Worm (Caenorhabditis elegans) whole organism, L2 larva: ENCODE results near the gene Y40C5A.4.

Source experiments
- blmp-1 ChIP-seq: sonication (generic microtip); optimal IDR thresholded peaks from 2 replicates; lab custom pipeline; 2017; ENCODE audit warnings: missing genetic modification characterization, mild to moderate bottlenecking, missing compliant biosample characterization, antibody characterized with exemption, moderate library complexity; ENCODE audit not compliant: insufficient read depth
- egl-27 ChIP-seq: sonication (generic microtip); optimal IDR thresholded peaks from 3 replicates; lab custom pipeline; 2017; ENCODE audit warnings: missing biosample characterization, missing genetic modification reagents, missing genetic modification characterization
- elt-1 ChIP-seq: fragments of 150-350 bp; optimal IDR thresholded peaks from 2 replicates; lab custom pipeline; 2014; ENCODE audit warnings: missing biosample characterization, missing genetic modification characterization
- mdl-1 ChIP-seq, 2 experiments: fragments of 150-350 bp in 1 of 2; sonication (generic microtip) in 1 of 2; optimal IDR thresholded peaks; 2 replicates each; lab custom pipeline; 2017; ENCODE audit warnings: missing biosample characterization in 2 of 2, missing genetic modification characterization in 2 of 2
- skn-1 ChIP-seq: sonication (generic microtip); optimal IDR thresholded peaks from 2 replicates; lab custom pipeline; 2017; ENCODE audit warnings: missing biosample characterization, missing genetic modification characterization
- snpc-4 ChIP-seq: fragments of 150-350 bp; optimal IDR thresholded peaks from 2 replicates; lab custom pipeline; 2014; ENCODE audit warnings: missing biosample characterization, missing genetic modification characterization
- ztf-11 ChIP-seq: sonication (generic microtip); optimal IDR thresholded peaks from 2 replicates; lab custom pipeline; 2017; ENCODE audit warnings: missing biosample characterization, missing genetic modification characterization

- TF ChIP-seq ztf-11 (tag; lab: Kevin White, UChicago) (no peak), elt-1 (tag; lab: Kevin White, UChicago) (no peak), mdl-1 (tag; optimal IDR thresholded peaks at IDR 0.05; lab: Kevin White, UChicago) (no peak), skn-1 (tag; lab: Kevin White, UChicago) (no peak), egl-27 (tag; lab: Kevin White, UChicago) (no peak), blmp-1 (tag; lab: Kevin White, UChicago) (no peak), snpc-4 (tag; lab: Kevin White, UChicago) (no peak)
These were observed 55.9 kb downstream of the Y40C5A.4 start, which contains the start of gene F42C5.6 for ce11 chrIV:7308974-7309373.
